Fruit fly (Drosophila melanogaster): ENCODE results near the gene CG42824.
A peak's percentile ranks its signal among the peaks of the same experiment; 100 is the strongest.

CG42824 gene

DNA sequence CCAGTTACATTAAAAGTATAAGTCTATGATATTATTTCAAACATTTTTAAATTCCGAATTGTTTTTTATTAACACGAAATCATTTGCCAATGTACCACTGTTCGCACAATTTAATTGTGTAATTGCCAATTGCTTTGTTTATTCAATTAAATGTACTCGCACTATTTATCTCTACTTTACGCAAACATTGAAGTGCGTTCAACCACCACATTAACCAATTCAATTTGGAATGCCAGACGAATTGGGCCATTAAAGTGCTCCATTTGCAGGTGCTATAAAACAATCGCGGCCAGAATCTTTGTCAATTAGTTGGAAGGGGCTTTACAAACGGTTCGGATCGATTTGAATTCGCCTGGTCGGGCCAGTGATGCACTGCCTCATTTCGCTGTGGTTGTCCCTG is 4.5 kb upstream of the CG42824 start, which contains the start of gene CG5863:
Gene CG5863, plus strand, starts transcription at position 301 of the 400 bp plus-strand sequence.
- TF ChIP-seq fru (GFP tag; optimal IDR thresholded peaks at IDR 0.05) (no peak), Vsx2 (GFP tag; optimal IDR thresholded peaks at IDR 0.05; ENCODE audit: partially characterized antibody) (no peak)

DNA sequence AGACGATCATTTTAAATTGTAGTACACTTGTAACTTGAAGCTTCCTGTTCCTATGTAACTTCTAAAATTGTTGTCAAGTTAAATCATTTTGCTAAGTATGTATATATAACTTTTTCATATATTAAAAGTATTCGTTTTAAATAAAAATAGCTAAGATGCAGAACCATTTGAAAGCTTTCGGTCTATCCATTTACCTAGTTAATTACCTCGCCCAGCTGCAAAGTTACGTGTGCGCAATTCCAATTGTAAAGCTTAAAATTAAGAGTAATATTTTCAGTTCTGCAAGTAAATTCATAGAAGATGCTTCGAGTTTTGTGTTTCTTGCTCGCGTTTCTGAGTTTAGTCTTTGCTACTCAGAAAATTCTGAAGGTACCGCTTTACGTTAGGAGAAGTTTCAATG is 3.0 kb upstream of the CG42824 start, which contains the start of gene CG5860:
Gene CG5860, plus strand, starts transcription at position 301 of the 400 bp plus-strand sequence.
- TF ChIP-seq ey (GFP tag; optimal IDR thresholded peaks at IDR 0.05) = no peak
- TF ChIP-seq Dif (GFP tag; optimal IDR thresholded peaks at IDR 0.05; ENCODE audit: partially characterized antibody) = no peak
- TF ChIP-seq sage (GFP tag; optimal IDR thresholded peaks at IDR 0.05) = no peak
- TF ChIP-seq Myc (optimal IDR thresholded peaks at IDR 0.05) = no peak
- TF ChIP-seq tai (GFP tag; optimal IDR thresholded peaks at IDR 0.05) = no peak
- no peak for TF ChIP-seq Vsx2 (GFP tag; optimal IDR thresholded peaks at IDR 0.05; ENCODE audit: partially characterized antibody)
- TF ChIP-seq fru (GFP tag; optimal IDR thresholded peaks at IDR 0.05) = no peak
- TF ChIP-seq lola (GFP tag; optimal IDR thresholded peaks at IDR 0.05) = no peak
- TF ChIP-seq rgr (GFP tag; optimal IDR thresholded peaks at IDR 0.05) = no peak

- TF ChIP-seq CG9705 (GFP tag; optimal IDR thresholded peaks at IDR 0.05) = no peak
- TF ChIP-seq sage (GFP tag; optimal IDR thresholded peaks at IDR 0.05) = no peak
- TF ChIP-seq fru (GFP tag; optimal IDR thresholded peaks at IDR 0.05) = no peak
- TF ChIP-seq foxo (GFP tag; optimal IDR thresholded peaks at IDR 0.05) = no peak
- TF ChIP-seq Mio (GFP tag; optimal IDR thresholded peaks at IDR 0.05) = no peak
- TF ChIP-seq ey (GFP tag; optimal IDR thresholded peaks at IDR 0.05) = no peak
- no peak for TF ChIP-seq jim (GFP tag; optimal IDR thresholded peaks at IDR 0.05)
- TF ChIP-seq Hnf4 (GFP tag; optimal IDR thresholded peaks at IDR 0.05) = no peak
- no peak for TF ChIP-seq Hr83 (GFP tag; optimal IDR thresholded peaks at IDR 0.05; ENCODE audit: poor library complexity, severe bottlenecking)
- TF ChIP-seq Sp1 (GFP tag; optimal IDR thresholded peaks at IDR 0.05) = no peak
- TF ChIP-seq Hr78 (GFP tag; optimal IDR thresholded peaks at IDR 0.05) = no peak
These were observed 1.3 kb upstream of the CG42824 start, which contains the start of gene CG17283 for dm6 chr3R:17407576-17407975. CG17283 (plus strand) TSS chr3R:17407876.

dm6 chr3R:17405009-17405408 is 1.3 kb downstream of the CG42824 start, which contains the start of gene CG42823:
CG42823 (minus strand) TSS chr3R:17405109.
- no peak for TF ChIP-seq brk (GFP tag; optimal IDR thresholded peaks at IDR 0.05)

DNA sequence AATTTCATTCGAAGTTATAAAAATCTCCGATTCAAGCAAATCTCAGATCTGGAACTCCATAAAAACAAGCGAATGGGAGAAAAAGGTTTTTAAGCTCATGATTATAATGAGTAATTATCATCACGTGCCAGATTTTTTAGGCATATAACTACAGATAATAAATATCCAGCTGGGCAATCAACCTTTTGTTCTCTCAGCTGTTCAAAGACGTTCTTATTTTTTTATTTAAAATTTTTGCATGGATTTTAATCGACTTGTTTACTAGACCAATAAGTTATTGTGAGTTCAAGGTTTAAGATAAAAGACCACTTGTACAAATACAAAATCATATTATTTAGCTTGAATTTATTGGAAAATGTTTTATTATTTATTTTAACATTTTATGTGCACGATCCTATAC is 2.2 kb downstream of the CG42824 start:
- TF ChIP-seq Hr83 (GFP tag; optimal IDR thresholded peaks at IDR 0.05; ENCODE audit: poor library complexity, severe bottlenecking) (peak; percentile 77), fru (GFP tag; optimal IDR thresholded peaks at IDR 0.05) (peak; percentile 2), Hr78 (GFP tag; optimal IDR thresholded peaks at IDR 0.05) (no peak), HLH106 (tag; optimal IDR thresholded peaks at IDR 0.05) (peak; percentile 12), woc (GFP tag; optimal IDR thresholded peaks at IDR 0.05) (no peak), psq (GFP tag; optimal IDR thresholded peaks at IDR 0.05) (no peak), sage (GFP tag; optimal IDR thresholded peaks at IDR 0.05) (no peak), CG32264 (GFP tag; optimal IDR thresholded peaks at IDR 0.05) (no peak), Myc (optimal IDR thresholded peaks at IDR 0.05) (no peak), Mio (GFP tag; optimal IDR thresholded peaks at IDR 0.05) (no peak), Dif (GFP tag; optimal IDR thresholded peaks at IDR 0.05; ENCODE audit: partially characterized antibody) (no peak), sv (GFP tag; optimal IDR thresholded peaks at IDR 0.05) (no peak), Sp1 (GFP tag; optimal IDR thresholded peaks at IDR 0.05) (no peak), ey (GFP tag; optimal IDR thresholded peaks at IDR 0.05) (no peak), br (GFP tag; optimal IDR thresholded peaks at IDR 0.05) (peak; percentile 55), foxo (GFP tag; optimal IDR thresholded peaks at IDR 0.05) (peak in 1 of 2 experiments; percentile 5), h (GFP tag; optimal IDR thresholded peaks at IDR 0.05) (peak; percentile 16), dsf (GFP tag; optimal IDR thresholded peaks at IDR 0.05; ENCODE audit: borderline replicate concordance) (no peak), Jra (GFP tag; optimal IDR thresholded peaks at IDR 0.05) (peak; percentile 36), jim (GFP tag; optimal IDR thresholded peaks at IDR 0.05) (no peak), rgr (GFP tag; optimal IDR thresholded peaks at IDR 0.05) (peak; percentile 72), tai (GFP tag; optimal IDR thresholded peaks at IDR 0.05) (peak; percentile 59), Abd-B (GFP tag; optimal IDR thresholded peaks at IDR 0.05) (no peak), dmrt93B (GFP tag; optimal IDR thresholded peaks at IDR 0.05) (no peak), pan (optimal IDR thresholded peaks at IDR 0.05) (no peak), Rel (GFP tag; optimal IDR thresholded peaks at IDR 0.05) (no peak), Rel (tag; optimal IDR thresholded peaks at IDR 0.05) (no peak), OdsH (GFP tag; optimal IDR thresholded peaks at IDR 0.05) (peak; percentile 60), Dfd (GFP tag; optimal IDR thresholded peaks at IDR 0.05) (no peak), dl (GFP tag; optimal IDR thresholded peaks at IDR 0.05; ENCODE audit: insufficient read depth in 1 of 2, partially characterized antibody in 2 of 2) (no peak), CG9705 (GFP tag; optimal IDR thresholded peaks at IDR 0.05) (no peak), N (GFP tag; optimal IDR thresholded peaks at IDR 0.05) (no peak), usp (GFP tag; optimal IDR thresholded peaks at IDR 0.05) (no peak), GATAd (GFP tag; optimal IDR thresholded peaks at IDR 0.05) (no peak), Vsx2 (GFP tag; optimal IDR thresholded peaks at IDR 0.05; ENCODE audit: partially characterized antibody) (no peak), lola (GFP tag; optimal IDR thresholded peaks at IDR 0.05) (no peak), brk (GFP tag; optimal IDR thresholded peaks at IDR 0.05) (peak; percentile 40), Hnf4 (GFP tag; optimal IDR thresholded peaks at IDR 0.05) (peak; percentile 78), CrebA (GFP tag; optimal IDR thresholded peaks at IDR 0.05; ENCODE audit: borderline replicate concordance) (no peak)
